Fruit fly (Drosophila melanogaster) Kc167 (cell line): ENCODE measurements around the gene Adat1.

Experiments used
- Myc ChIP-seq: fragments of >200 bp; optimal IDR thresholded peaks from 2 replicates; lab custom pipeline; 2017; ENCODE audit warnings: missing external identifiers
- Sin3A ChIP-seq: fragments of >200 bp; optimal IDR thresholded peaks from 2 replicates; lab custom pipeline; 2018; ENCODE audit warnings: missing external identifiers
- h ChIP-seq: fragments of >200 bp; optimal IDR thresholded peaks from 3 replicates; lab custom pipeline; 2018; ENCODE audit warnings: missing external identifiers
- insv ChIP-seq: fragments of >200 bp; optimal IDR thresholded peaks from 3 replicates; lab custom pipeline; 2018; ENCODE audit warnings: missing external identifiers
- psq ChIP-seq: fragments of >200 bp; optimal IDR thresholded peaks from 2 replicates; lab custom pipeline; 2017; ENCODE audit warnings: missing external identifiers
- ttk ChIP-seq: sonication (Bioruptor generic); optimal IDR thresholded peaks from 2 replicates; lab custom pipeline; 2017; ENCODE audit warnings: missing external identifiers

- TF ChIP-seq Sin3A (lab: Kevin White, UChicago), result no peak
- TF ChIP-seq psq (lab: Kevin White, UChicago), result no peak
- TF ChIP-seq Myc (lab: Kevin White, UChicago), result no peak
- no peak for TF ChIP-seq h (lab: Kevin White, UChicago)
- TF ChIP-seq ttk (lab: Kevin White, UChicago), result no peak
- TF ChIP-seq insv (lab: Kevin White, UChicago), result no peak
These were observed 31.5 kb downstream of the Adat1 start for dm6 chr2L:13779795-13780108.
